Worm (Caenorhabditis elegans): Measurements from ENCODE around the gene npr-34.

ce11 chrII:14771096-14771495 is 32.1 kb upstream of the npr-34 start:
- TF ChIP-seq pha-4 (tag; optimal IDR thresholded peaks at IDR 0.05) (no peak), lin-13 (tag; optimal IDR thresholded peaks at IDR 0.05) (no peak), snpc-4 (tag; optimal IDR thresholded peaks at IDR 0.05) (no peak), mls-2 (tag; optimal IDR thresholded peaks at IDR 0.05) (no peak)
